Worm (Caenorhabditis elegans): ENCODE results near the gene str-103.

Gene str-103

ce11 chrV:16118601-16119000 is at the start of gene str-103:
TSS of gene str-103 (minus strand) at chrV:16118701.
- TF ChIP-seq dao-5 (tag; optimal IDR thresholded peaks at IDR 0.05) (no peak), W03F9.2 (tag; optimal IDR thresholded peaks at IDR 0.05) (no peak), him-1 (tag; optimal IDR thresholded peaks at IDR 0.05) (no peak)

ce11 chrV:16165936-16166335 is 47.4 kb upstream of the str-103 start, which contains the start of gene str-108:
TSS of gene str-108 (plus strand) at chrV:16166236.
- TF ChIP-seq W03F9.2 (tag; optimal IDR thresholded peaks at IDR 0.05) = no peak
- TF ChIP-seq dao-5 (tag; optimal IDR thresholded peaks at IDR 0.05) = no peak
- no peak for TF ChIP-seq him-1 (tag; optimal IDR thresholded peaks at IDR 0.05)

- TF ChIP-seq dao-5 (tag; optimal IDR thresholded peaks at IDR 0.05) = no peak
- TF ChIP-seq him-1 (tag; optimal IDR thresholded peaks at IDR 0.05) = no peak
- TF ChIP-seq W03F9.2 (tag; optimal IDR thresholded peaks at IDR 0.05) = no peak
Observed at ce11 chrV:16163719-16164118, 45.2 kb upstream of the str-103 start, which contains the start of gene F10A3.12. TSS of gene F10A3.12 (plus strand) at chrV:16164019.

DNA sequence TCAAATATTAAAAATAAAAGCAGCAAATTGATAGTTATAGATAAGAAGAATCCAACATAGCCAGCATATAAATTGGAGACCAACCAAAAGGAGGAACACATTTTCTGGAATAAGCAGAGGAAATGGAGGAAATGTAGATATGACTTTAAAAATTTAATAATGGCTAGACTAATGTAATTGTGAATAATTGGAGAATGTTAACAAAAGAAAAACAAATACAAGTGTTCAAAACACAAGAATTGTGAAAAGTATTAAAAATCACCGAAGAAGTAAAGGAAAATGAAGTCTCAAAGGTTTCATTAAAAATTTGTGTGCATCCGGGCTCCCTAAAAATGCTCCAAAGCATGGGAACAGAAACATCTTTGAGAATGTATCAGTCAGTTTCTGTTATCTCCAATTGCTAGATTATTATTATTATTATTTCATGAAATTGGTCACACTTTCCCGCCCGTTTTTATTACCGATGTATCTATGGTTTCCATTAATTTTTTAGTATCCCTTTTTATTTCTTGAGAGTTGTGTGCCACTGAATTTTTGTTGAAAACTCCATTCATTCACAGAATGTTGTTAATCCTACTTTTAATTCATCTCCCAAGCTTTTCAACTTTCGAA is 43.7 kb upstream of the str-103 start, which contains the start of the genes str-109 and F10A3.11:
Gene str-109 (minus strand): TSS at position 101 of the 612 bp plus-strand sequence.
Gene F10A3.11 (plus strand): TSS at position 562 of the 612 bp plus-strand sequence.
- no peak for TF ChIP-seq him-1 (tag; optimal IDR thresholded peaks at IDR 0.05)
- no peak for TF ChIP-seq dao-5 (tag; optimal IDR thresholded peaks at IDR 0.05)
- TF ChIP-seq W03F9.2 (tag; optimal IDR thresholded peaks at IDR 0.05) = no peak

DNA sequence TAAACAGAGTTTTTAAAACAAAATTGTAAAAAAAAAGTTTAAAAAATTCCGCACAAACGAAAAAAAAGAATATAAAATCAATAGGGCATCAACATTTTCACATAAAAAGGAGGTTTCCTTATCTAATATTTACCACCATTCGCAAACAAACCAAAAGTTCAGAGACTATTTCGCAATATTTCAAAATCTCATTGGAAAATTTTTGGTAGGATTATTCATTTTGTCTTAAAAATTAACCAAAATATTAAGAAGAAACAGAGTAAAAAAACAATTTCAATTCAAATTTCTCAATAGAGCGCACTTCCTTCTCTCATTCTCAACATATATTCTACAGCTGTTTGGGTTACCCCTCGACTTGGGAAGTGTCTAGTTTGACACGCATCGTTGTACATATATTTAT is 41.6 kb upstream of the str-103 start:
- no peak for TF ChIP-seq him-1 (tag; optimal IDR thresholded peaks at IDR 0.05)
- TF ChIP-seq dao-5 (tag; optimal IDR thresholded peaks at IDR 0.05) = no peak
- no peak for TF ChIP-seq W03F9.2 (tag; optimal IDR thresholded peaks at IDR 0.05)

- TF ChIP-seq W03F9.2 (tag; optimal IDR thresholded peaks at IDR 0.05) = no peak
- no peak for TF ChIP-seq dao-5 (tag; optimal IDR thresholded peaks at IDR 0.05)
- TF ChIP-seq him-1 (tag; optimal IDR thresholded peaks at IDR 0.05) = no peak
Observed at ce11 chrV:16159594-16159993, 41.1 kb upstream of the str-103 start, which contains the start of gene F10A3.17. TSS of gene F10A3.17 (minus strand) at chrV:16159694.

DNA sequence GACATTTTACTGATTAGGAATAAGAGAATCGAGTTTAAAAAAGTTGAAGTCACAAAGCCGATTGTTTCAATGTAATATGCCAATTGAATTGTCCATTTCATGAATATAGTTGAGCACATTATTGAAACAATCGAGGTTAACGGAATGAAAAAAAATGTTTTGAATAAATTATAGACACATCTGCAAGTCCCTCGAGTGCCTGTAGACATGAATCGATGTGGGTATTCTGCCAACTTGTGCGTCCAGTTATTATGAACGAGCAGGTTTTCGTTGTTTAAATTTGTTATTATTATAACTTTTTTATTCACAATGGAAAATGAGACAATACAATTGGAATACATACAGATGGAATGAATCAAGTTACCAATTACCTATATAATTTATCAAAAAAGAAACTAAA is 39.9 kb upstream of the str-103 start, which contains the start of gene str-99:
Gene str-99 (minus strand): TSS at position 101 of the 400 bp plus-strand sequence.
- no peak for TF ChIP-seq dao-5 (tag; optimal IDR thresholded peaks at IDR 0.05)
- TF ChIP-seq W03F9.2 (tag; optimal IDR thresholded peaks at IDR 0.05) = no peak
- TF ChIP-seq him-1 (tag; optimal IDR thresholded peaks at IDR 0.05) = no peak

DNA sequence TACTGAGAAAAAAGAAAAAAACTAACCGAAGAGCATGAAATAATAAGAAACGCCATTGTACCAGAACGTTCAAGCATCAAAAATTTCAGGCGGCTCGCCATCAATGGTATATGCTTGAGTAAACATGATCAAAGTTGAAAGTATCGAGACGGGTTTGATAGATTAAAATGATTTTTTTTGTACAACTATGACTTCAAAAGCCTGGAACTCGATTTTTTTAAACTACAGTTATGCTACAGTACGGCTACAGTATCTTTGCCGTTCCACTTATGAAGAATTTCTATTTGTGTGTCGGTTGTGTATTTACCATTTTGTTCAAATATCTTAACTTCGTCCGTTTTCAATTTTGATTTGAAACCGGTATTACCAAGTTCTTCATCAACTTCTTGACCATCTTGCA is 36.6 kb upstream of the str-103 start, which contains the start of gene str-97:
Gene str-97 (minus strand): TSS at position 101 of the 400 bp plus-strand sequence.
- TF ChIP-seq dao-5 (tag; optimal IDR thresholded peaks at IDR 0.05) = no peak
- TF ChIP-seq W03F9.2 (tag; optimal IDR thresholded peaks at IDR 0.05) = no peak
- no peak for TF ChIP-seq him-1 (tag; optimal IDR thresholded peaks at IDR 0.05)

DNA sequence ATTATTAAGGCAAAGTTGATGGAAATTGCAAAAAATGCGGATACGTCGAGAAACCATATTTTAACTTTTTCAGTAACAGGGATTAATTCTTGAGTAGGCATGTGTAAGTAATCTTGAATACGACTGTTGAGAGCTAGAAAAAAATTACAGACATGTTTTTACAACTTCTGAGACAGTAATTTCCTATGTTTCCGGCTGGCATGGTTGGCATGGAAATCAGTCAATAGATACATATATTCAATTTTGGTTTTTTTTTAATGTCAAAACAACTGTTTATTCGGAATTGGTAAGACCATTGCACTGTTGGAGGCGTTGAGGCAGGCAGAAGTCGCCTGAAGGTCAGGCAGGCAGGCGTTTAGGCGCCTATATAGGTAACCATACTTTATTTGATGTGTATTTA is 34.9 kb upstream of the str-103 start, which contains the start of gene str-254:
Gene str-254 (minus strand): TSS at position 101 of the 400 bp plus-strand sequence.
- TF ChIP-seq him-1 (tag; optimal IDR thresholded peaks at IDR 0.05) (no peak), dao-5 (tag; optimal IDR thresholded peaks at IDR 0.05) (no peak), W03F9.2 (tag; optimal IDR thresholded peaks at IDR 0.05) (no peak)

DNA sequence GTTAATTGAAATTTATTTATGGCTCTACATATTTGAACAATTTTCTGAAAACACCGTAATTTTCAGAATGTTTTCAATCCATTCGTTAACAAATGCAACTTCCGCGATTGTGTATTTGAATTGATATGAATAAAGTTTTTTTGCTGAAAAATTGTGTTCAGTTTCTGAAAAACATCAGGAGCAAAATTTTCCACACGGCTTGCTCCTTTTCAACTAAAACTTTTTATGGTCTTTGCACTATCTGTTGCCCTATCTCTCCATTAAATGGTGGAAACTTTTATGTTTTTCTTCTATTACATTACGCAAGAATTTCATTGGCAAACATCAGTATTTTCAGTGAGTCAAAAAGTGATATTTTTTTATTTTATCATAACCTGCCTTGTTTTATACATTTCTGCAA is 30.3 kb upstream of the str-103 start, which contains the start of gene F10A3.4:
Gene F10A3.4 (plus strand): TSS at position 301 of the 400 bp plus-strand sequence.
- TF ChIP-seq him-1 (tag; optimal IDR thresholded peaks at IDR 0.05) = no peak
- TF ChIP-seq dao-5 (tag; optimal IDR thresholded peaks at IDR 0.05) = no peak
- TF ChIP-seq W03F9.2 (tag; optimal IDR thresholded peaks at IDR 0.05) = no peak

- TF ChIP-seq dao-5 (tag; optimal IDR thresholded peaks at IDR 0.05) (no peak), him-1 (tag; optimal IDR thresholded peaks at IDR 0.05) (no peak), W03F9.2 (tag; optimal IDR thresholded peaks at IDR 0.05) (no peak)
Observed at ce11 chrV:16145009-16145408, 26.5 kb upstream of the str-103 start.

- TF ChIP-seq W03F9.2 (tag; optimal IDR thresholded peaks at IDR 0.05) (no peak), dao-5 (tag; optimal IDR thresholded peaks at IDR 0.05) (no peak), him-1 (tag; optimal IDR thresholded peaks at IDR 0.05) (no peak)
Observed at ce11 chrV:16143066-16143581, 24.6 kb upstream of the str-103 start, which contains the start of gene fbxa-88. TSS of gene fbxa-88 (minus strand) at chrV:16143116.

- TF ChIP-seq W03F9.2 (tag; optimal IDR thresholded peaks at IDR 0.05) (no peak), dao-5 (tag; optimal IDR thresholded peaks at IDR 0.05) (no peak), him-1 (tag; optimal IDR thresholded peaks at IDR 0.05) (no peak)
Observed at ce11 chrV:16142371-16142770, 23.9 kb upstream of the str-103 start, which contains the start of gene fbxa-18. TSS of gene fbxa-18 (plus strand) at chrV:16142671.

- TF ChIP-seq W03F9.2 (tag; optimal IDR thresholded peaks at IDR 0.05) (no peak), him-1 (tag; optimal IDR thresholded peaks at IDR 0.05) (no peak), dao-5 (tag; optimal IDR thresholded peaks at IDR 0.05) (no peak)
Observed at ce11 chrV:16141071-16141470, 22.6 kb upstream of the str-103 start, which contains the start of gene clc-32. TSS of gene clc-32 (minus strand) at chrV:16141171.

All from whole organism, L4/young adult.